Worm (Caenorhabditis elegans): ENCODE measurements around the gene T19D7.6.

DNA sequence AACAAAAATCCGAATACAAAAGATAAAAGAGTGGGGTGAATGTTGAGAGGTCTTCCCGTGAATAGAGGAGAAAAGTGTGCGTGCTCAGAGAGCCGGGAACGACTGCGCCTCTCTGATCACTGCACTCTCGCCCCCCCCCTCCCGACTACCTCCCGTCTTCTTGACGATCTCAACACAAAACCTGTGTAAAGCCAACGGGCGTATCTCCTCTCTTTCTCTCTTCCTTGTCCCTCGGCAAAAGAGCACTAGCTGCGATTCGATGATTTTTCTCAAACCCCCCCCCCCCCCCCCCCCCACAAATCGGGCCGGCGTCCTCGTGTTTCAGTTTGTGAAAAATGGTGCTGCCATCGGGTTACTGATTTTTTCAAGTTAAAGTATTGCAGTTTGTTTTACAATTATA is 48.9 kb downstream of the T19D7.6 start:
- TF ChIP-seq unc-62 (GFP tag; optimal IDR thresholded peaks at IDR 0.05) (no peak), mml-1 (tag; optimal IDR thresholded peaks at IDR 0.05) (no peak), skn-1 (tag; optimal IDR thresholded peaks at IDR 0.05) (no peak), nhr-12 (tag; optimal IDR thresholded peaks at IDR 0.05) (no peak), eor-1 (tag; optimal IDR thresholded peaks at IDR 0.05) (no peak), nhr-11 (tag; optimal IDR thresholded peaks at IDR 0.05) (no peak), ceh-82 (tag; optimal IDR thresholded peaks at IDR 0.05) (no peak), ceh-16 (tag; optimal IDR thresholded peaks at IDR 0.05) (no peak), tbx-2 (tag; optimal IDR thresholded peaks at IDR 0.05) (no peak), pha-4 (tag; optimal IDR thresholded peaks at IDR 0.05) (no peak), unc-39 (tag; optimal IDR thresholded peaks at IDR 0.05) (no peak), ztf-4 (tag; optimal IDR thresholded peaks at IDR 0.05) (no peak)

Measured in whole organism, L3 larva.